Fruit fly (Drosophila melanogaster) whole organism, wandering third instar larva: Measurements from ENCODE around the gene CG1638.

Experiments
- Abd-B ChIP-seq: fragments of >200 bp; optimal IDR thresholded peaks from 2 replicates; lab custom pipeline; 2017; ENCODE audit warnings: missing biosample characterization, missing genetic modification characterization
- Vsx2 ChIP-seq: fragments of 200-300, 225-300 bp; sonication (Bioruptor generic); optimal IDR thresholded peaks from 2 replicates; lab custom pipeline; 2018; ENCODE audit warnings: missing biosample characterization, missing genetic modification characterization; ENCODE audit not compliant: partially characterized antibody
- foxo ChIP-seq, 2 experiments: fragments of 200-800 bp; sonication (Bioruptor generic); optimal IDR thresholded peaks; 2 replicates in 1 of 2; 3 replicates in 1 of 2; lab custom pipeline; 2016 to 2017; ENCODE audit warnings: missing biosample characterization in 2 of 2, missing genetic modification characterization in 2 of 2
- fru ChIP-seq: fragments of 200-800 bp; sonication (Bioruptor generic); optimal IDR thresholded peaks from 3 replicates; lab custom pipeline; 2016; ENCODE audit warnings: missing biosample characterization, mild to moderate bottlenecking, missing genetic modification characterization
- rgr ChIP-seq: fragments of 200-800 bp; sonication (Bioruptor generic); optimal IDR thresholded peaks from 3 replicates; lab custom pipeline; 2016; ENCODE audit warnings: missing biosample characterization, mild to moderate bottlenecking, missing genetic modification characterization
- usp ChIP-seq: fragments of >200 bp; optimal IDR thresholded peaks from 2 replicates; lab custom pipeline; 2017; ENCODE audit warnings: missing biosample characterization, missing genetic modification characterization

dm6 chr3R:31603655-31604054, 13.3 kb downstream of the CG1638 start:
- TF ChIP-seq Abd-B (GFP tag; lab: Kevin White, UChicago), result no peak
- no peak for TF ChIP-seq fru (GFP tag; lab: Kevin White, UChicago)
- TF ChIP-seq foxo (GFP tag; optimal IDR thresholded peaks at IDR 0.05; lab: Kevin White, UChicago), result no peak
- TF ChIP-seq usp, result no peak
- TF ChIP-seq Vsx2 (GFP tag; lab: Kevin White, UChicago), result no peak
- no peak for TF ChIP-seq rgr (GFP tag; lab: Kevin White, UChicago)
